Worm (Caenorhabditis elegans): ENCODE results near the gene B0281.3.

ce11 chrII:2356795-2357194, 50.0 kb downstream of the B0281.3 start, which contains the start of gene F43C11.1:
- TF ChIP-seq nhr-11 (tag; optimal IDR thresholded peaks at IDR 0.05) (no peak), hlh-30 (tag; optimal IDR thresholded peaks at IDR 0.05; ENCODE audit: insufficient read depth) (no peak), unc-86 (tag; optimal IDR thresholded peaks at IDR 0.05) (no peak), rnt-1 (tag; optimal IDR thresholded peaks at IDR 0.05) (no peak)

Measured in whole organism, late embryonic.